Worm (Caenorhabditis elegans) whole organism, late embryonic: ENCODE measurements around the gene C12D5.5.

ENCODE experiments used
- C08G9.2 ChIP-seq: sonication (generic microtip); optimal IDR thresholded peaks from 2 replicates; lab custom pipeline; 2016; ENCODE audit warnings: mild to moderate bottlenecking, missing genetic modification characterization, moderate library complexity, missing compliant biosample characterization
- F13H6.1 ChIP-seq: sonication (generic microtip); optimal IDR thresholded peaks from 2 replicates; lab custom pipeline; 2016; ENCODE audit warnings: missing genetic modification characterization, missing compliant biosample characterization
- K09A11.1 ChIP-seq: sonication (generic microtip); optimal IDR thresholded peaks from 2 replicates; lab custom pipeline; 2017; ENCODE audit warnings: antibody characterized with exemption, mild to moderate bottlenecking, missing genetic modification characterization, missing compliant biosample characterization; ENCODE audit not compliant: insufficient read depth
- T23F11.4 ChIP-seq: fragments of 200-800 bp; sonication (Bioruptor generic); optimal IDR thresholded peaks from 2 replicates; lab custom pipeline; 2018; ENCODE audit warnings: mild to moderate bottlenecking, missing genetic modification characterization, missing compliant biosample characterization
- ama-1 ChIP-seq: fragments of 150-350 bp; optimal IDR thresholded peaks from 2 replicates; lab custom pipeline; 2014
- ceh-14 ChIP-seq: sonication (generic microtip); optimal IDR thresholded peaks from 2 replicates; lab custom pipeline; 2016; ENCODE audit warnings: missing genotype, missing genetic modification characterization, missing compliant biosample characterization
- ceh-18 ChIP-seq: sonication (generic microtip); optimal IDR thresholded peaks from 2 replicates; lab custom pipeline; 2016; ENCODE audit warnings: missing genetic modification characterization, missing compliant biosample characterization
- ceh-19 ChIP-seq: fragments of 200-800 bp; sonication (Bioruptor generic); optimal IDR thresholded peaks from 2 replicates; lab custom pipeline; 2018; ENCODE audit warnings: mild to moderate bottlenecking, missing genetic modification characterization, missing compliant biosample characterization
- ceh-2 ChIP-seq: sonication (generic microtip); optimal IDR thresholded peaks from 2 replicates; lab custom pipeline; 2016; ENCODE audit warnings: missing genotype, missing genetic modification characterization, missing compliant biosample characterization
- ceh-22 ChIP-seq: sonication (generic microtip); optimal IDR thresholded peaks from 2 replicates; lab custom pipeline; 2017; ENCODE audit warnings: missing biosample characterization, missing genetic modification characterization
- ceh-30 ChIP-seq: fragments of 150-350 bp; optimal IDR thresholded peaks from 2 replicates; lab custom pipeline; 2014; ENCODE audit warnings: missing biosample characterization, missing genetic modification characterization
- ceh-31 ChIP-seq: sonication (generic microtip); optimal IDR thresholded peaks from 2 replicates; lab custom pipeline; 2016; ENCODE audit warnings: missing genetic modification characterization, missing compliant biosample characterization
- ceh-45 ChIP-seq: fragments of 200-800 bp; sonication (Bioruptor generic); IDR thresholded peaks from 2 replicates; pipeline ENCODE4 v1.3.6; 2022; ENCODE audit warnings: missing genetic modification reagents, missing genetic modification characterization, missing compliant biosample characterization
- ceh-48 ChIP-seq: sonication (generic microtip); optimal IDR thresholded peaks from 2 replicates; lab custom pipeline; 2016; ENCODE audit warnings: missing genetic modification characterization, inconsistent platforms, missing compliant biosample characterization
- ceh-6 ChIP-seq: fragments of 200-800 bp; sonication (Bioruptor generic); optimal IDR thresholded peaks from 2 replicates; lab custom pipeline; 2018; ENCODE audit warnings: mild to moderate bottlenecking, missing genetic modification characterization, missing compliant biosample characterization
- ceh-9 ChIP-seq: sonication (generic microtip); optimal IDR thresholded peaks from 2 replicates; lab custom pipeline; 2016; ENCODE audit warnings: mild to moderate bottlenecking, missing genetic modification characterization, inconsistent platforms, missing compliant biosample characterization
- che-1 ChIP-seq: sonication (generic microtip); optimal IDR thresholded peaks from 2 replicates; lab custom pipeline; 2016; ENCODE audit warnings: mild to moderate bottlenecking, missing genetic modification characterization, missing compliant biosample characterization
- dmd-4 ChIP-seq: sonication (generic microtip); optimal IDR thresholded peaks from 2 replicates; lab custom pipeline; 2016; ENCODE audit warnings: borderline replicate concordance, missing genetic modification characterization, missing compliant biosample characterization
- elt-4 ChIP-seq: sonication (generic microtip); optimal IDR thresholded peaks from 2 replicates; lab custom pipeline; 2016; ENCODE audit warnings: missing genetic modification characterization, missing compliant biosample characterization
- ets-4 ChIP-seq: sonication (generic microtip); optimal IDR thresholded peaks from 2 replicates; lab custom pipeline; 2016; ENCODE audit warnings: missing genetic modification characterization, missing compliant biosample characterization
- eyg-1 ChIP-seq: sonication (generic microtip); optimal IDR thresholded peaks from 2 replicates; lab custom pipeline; 2016; ENCODE audit warnings: missing genotype, missing genetic modification characterization, missing compliant biosample characterization
- gmeb-2 ChIP-seq: sonication (generic microtip); optimal IDR thresholded peaks from 2 replicates; lab custom pipeline; 2016; ENCODE audit warnings: missing genetic modification characterization, inconsistent platforms, missing compliant biosample characterization
- hlh-13 ChIP-seq: fragments of 200-800 bp; sonication (Bioruptor generic); optimal IDR thresholded peaks from 2 replicates; lab custom pipeline; 2018; ENCODE audit warnings: mild to moderate bottlenecking, missing genetic modification characterization, missing compliant biosample characterization
- hlh-15 ChIP-seq: sonication (generic microtip); optimal IDR thresholded peaks from 2 replicates; lab custom pipeline; 2016; ENCODE audit warnings: missing genetic modification characterization, missing compliant biosample characterization
- hlh-6 ChIP-seq: sonication (generic microtip); optimal IDR thresholded peaks from 2 replicates; lab custom pipeline; 2016; ENCODE audit warnings: missing genotype, missing genetic modification characterization, missing compliant biosample characterization
- hlh-8 ChIP-seq: sonication (generic microtip); optimal IDR thresholded peaks from 2 replicates; lab custom pipeline; 2016; ENCODE audit warnings: missing genotype, missing genetic modification characterization, missing compliant biosample characterization
- lin-11 ChIP-seq: fragments of 200-800 bp; sonication (Bioruptor generic); optimal IDR thresholded peaks from 2 replicates; lab custom pipeline; 2018; ENCODE audit warnings: mild to moderate bottlenecking, missing genetic modification characterization, missing compliant biosample characterization
- madf-2 ChIP-seq: sonication (generic microtip); optimal IDR thresholded peaks from 2 replicates; lab custom pipeline; 2017; ENCODE audit warnings: missing genetic modification characterization, missing compliant biosample characterization
- nfya-1 ChIP-seq: sonication (generic microtip); optimal IDR thresholded peaks from 2 replicates; lab custom pipeline; 2017; ENCODE audit warnings: missing genetic modification characterization, mild to moderate bottlenecking, missing compliant biosample characterization, antibody characterized with exemption, moderate library complexity
- nhr-11 ChIP-seq: fragments of 150-350 bp; optimal IDR thresholded peaks from 2 replicates; lab custom pipeline; 2014; ENCODE audit warnings: missing biosample characterization, missing genetic modification characterization
- nhr-232 ChIP-seq: sonication (generic microtip); optimal IDR thresholded peaks from 2 replicates; lab custom pipeline; 2016; ENCODE audit warnings: missing genetic modification characterization, missing compliant biosample characterization
- npax-4 ChIP-seq: sonication (generic microtip); optimal IDR thresholded peaks from 2 replicates; lab custom pipeline; 2016; ENCODE audit warnings: missing genetic modification characterization, missing compliant biosample characterization
- odd-2 ChIP-seq: sonication (generic microtip); optimal IDR thresholded peaks from 2 replicates; lab custom pipeline; 2017; ENCODE audit warnings: antibody characterized with exemption, mild to moderate bottlenecking, missing genetic modification characterization, missing compliant biosample characterization
- pax-1 ChIP-seq: fragments of 150-350 bp; optimal IDR thresholded peaks from 2 replicates; lab custom pipeline; 2014; ENCODE audit warnings: missing biosample characterization, missing genetic modification characterization
- pha-4 ChIP-seq: fragments of 150-350 bp; optimal IDR thresholded peaks from 2 replicates; lab custom pipeline; 2018; ENCODE audit warnings: missing biosample characterization, missing genetic modification reagents, missing genetic modification characterization
- pros-1 ChIP-seq: fragments of 150-350 bp; optimal IDR thresholded peaks from 2 replicates; lab custom pipeline; 2014; ENCODE audit warnings: missing biosample characterization, missing genetic modification reagents, missing genetic modification characterization
- sdc-2 ChIP-seq: sonication (generic microtip); optimal IDR thresholded peaks from 2 replicates; lab custom pipeline; 2016; ENCODE audit warnings: missing genotype, missing genetic modification characterization, missing compliant biosample characterization
- sox-4 ChIP-seq: sonication (generic microtip); optimal IDR thresholded peaks from 2 replicates; lab custom pipeline; 2017; ENCODE audit warnings: mild to moderate bottlenecking, missing genetic modification characterization, inconsistent platforms, missing compliant biosample characterization
- syd-9 ChIP-seq: sonication (generic microtip); optimal IDR thresholded peaks from 2 replicates; lab custom pipeline; 2016; ENCODE audit warnings: mild to moderate bottlenecking, missing genetic modification characterization, moderate library complexity, missing compliant biosample characterization
- tbx-7 ChIP-seq: sonication (generic microtip); optimal IDR thresholded peaks from 2 replicates; lab custom pipeline; 2016; ENCODE audit warnings: missing genotype, missing genetic modification characterization, missing compliant biosample characterization
- unc-42 ChIP-seq: sonication (generic microtip); optimal IDR thresholded peaks from 2 replicates; lab custom pipeline; 2016; ENCODE audit warnings: missing genotype, missing genetic modification characterization, missing compliant biosample characterization
- unc-55 ChIP-seq: sonication (generic microtip); optimal IDR thresholded peaks from 2 replicates; lab custom pipeline; 2017; ENCODE audit warnings: missing biosample characterization, missing genetic modification reagents, missing genetic modification characterization
- ztf-16 ChIP-seq: sonication (generic microtip); optimal IDR thresholded peaks from 2 replicates; lab custom pipeline; 2017; ENCODE audit warnings: missing genetic modification characterization, missing compliant biosample characterization

Gene C12D5.5

DNA sequence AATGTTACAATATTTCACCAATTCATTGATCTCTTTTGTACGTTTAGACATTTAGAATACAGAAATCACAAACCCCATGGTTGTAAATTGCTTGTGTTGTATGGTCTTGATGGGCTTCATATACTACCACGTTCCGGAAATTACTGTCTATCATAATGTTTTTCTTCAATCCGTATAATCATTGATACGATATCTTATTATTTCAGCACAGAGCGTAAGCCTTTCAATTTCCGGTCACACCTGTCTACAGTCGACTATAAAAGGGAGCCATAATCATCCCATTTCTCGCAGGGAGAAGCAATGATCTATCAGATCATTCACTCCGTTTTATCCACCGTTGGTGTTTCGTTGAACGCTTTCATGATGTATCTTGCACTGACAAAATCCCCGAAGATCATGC is 38.5 kb upstream of the C12D5.5 start, which contains the start of gene srd-30:
srd-30 (plus strand) TSS at position 301 of the 400 bp plus-strand sequence.
- no peak for TF ChIP-seq madf-2
- TF ChIP-seq sdc-2 (tag; lab: Kevin White, UChicago), result no peak
- no peak for TF ChIP-seq ceh-30
- no peak for TF ChIP-seq pros-1
- TF ChIP-seq ceh-45 (GFP tag; lab: Robert Waterston, UW), result no peak
- TF ChIP-seq ama-1 (lab: Kevin White, UChicago), result no peak
- no peak for TF ChIP-seq ceh-22 (tag; lab: Kevin White, UChicago)
- TF ChIP-seq nhr-11 (tag; lab: Kevin White, UChicago), result no peak
- TF ChIP-seq hlh-8 (tag; lab: Kevin White, UChicago), result no peak
- no peak for TF ChIP-seq ceh-6 (GFP tag; lab: Kevin White, UChicago)
- TF ChIP-seq unc-42 (tag; lab: Kevin White, UChicago), result no peak

DNA sequence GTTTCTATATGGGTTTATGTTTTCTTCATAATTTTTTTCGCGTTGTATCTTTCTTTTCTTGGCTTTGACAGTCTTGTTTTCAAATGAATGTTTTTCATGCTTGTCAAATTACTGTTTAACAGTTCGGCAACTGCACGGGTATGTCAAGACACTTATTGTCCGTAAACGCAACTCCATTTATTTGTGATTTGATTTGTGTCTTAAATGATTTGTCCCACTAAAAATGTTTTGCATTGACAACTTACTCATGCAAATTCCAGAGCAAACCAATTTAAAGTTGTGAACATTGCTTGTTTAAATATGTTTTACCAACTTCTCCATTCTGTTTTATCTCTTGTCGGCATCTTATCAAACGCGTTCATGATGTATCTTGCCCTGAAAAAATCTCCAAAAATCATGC is 36.3 kb upstream of the C12D5.5 start, which contains the start of gene srd-25:
srd-25 (plus strand) TSS at position 301 of the 400 bp plus-strand sequence.
- TF ChIP-seq ceh-48 (tag; lab: Kevin White, UChicago), result no peak
- TF ChIP-seq ztf-16 (tag; lab: Kevin White, UChicago), result no peak

DNA sequence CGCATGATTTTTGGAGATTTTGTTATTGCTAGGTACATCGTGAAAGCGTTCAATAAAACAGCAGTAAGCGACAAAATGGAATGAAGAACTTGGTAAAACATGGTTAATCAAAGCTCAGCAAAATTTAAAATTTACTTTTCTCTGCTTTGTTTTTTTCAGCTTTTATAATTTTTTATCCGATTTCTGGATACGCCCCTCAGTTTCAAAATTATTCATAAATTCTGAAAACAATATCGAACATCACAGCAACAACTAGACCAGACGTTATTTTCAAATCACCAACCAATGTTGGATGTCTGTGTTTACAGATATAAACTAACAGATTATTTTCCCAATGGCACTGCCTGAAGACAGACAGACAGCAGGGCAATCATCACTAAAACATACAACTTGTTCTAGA is 33.4 kb upstream of the C12D5.5 start, which contains the start of gene srd-31:
srd-31 (minus strand) TSS at position 101 of the 400 bp plus-strand sequence.
- TF ChIP-seq hlh-15 (tag; lab: Kevin White, UChicago) (no peak), madf-2 (no peak), che-1 (tag; lab: Kevin White, UChicago) (no peak), hlh-13 (GFP tag; lab: Kevin White, UChicago) (no peak), tbx-7 (tag; lab: Kevin White, UChicago) (no peak), ets-4 (tag; lab: Kevin White, UChicago) (no peak), unc-55 (no peak)

DNA sequence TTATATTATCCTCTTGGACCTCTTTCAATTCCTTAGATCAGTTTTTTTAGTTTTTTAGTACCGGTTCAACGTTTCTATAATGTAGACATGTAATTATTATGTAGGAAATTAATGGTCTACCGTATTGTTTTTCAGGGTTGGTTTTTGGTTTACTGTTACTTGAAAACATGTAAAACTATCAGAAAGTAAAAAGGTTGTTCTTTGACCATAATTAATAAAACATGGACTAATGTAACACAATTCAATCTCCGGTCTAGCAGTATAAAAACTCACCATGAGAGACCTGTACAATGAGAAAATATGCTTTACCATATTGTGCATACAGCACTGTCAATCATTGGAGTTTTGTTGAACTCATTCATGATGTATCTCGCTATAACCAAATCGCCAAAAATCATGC is 32.6 kb upstream of the C12D5.5 start, which contains the start of gene srd-29:
srd-29 (plus strand) TSS at position 301 of the 400 bp plus-strand sequence.
- TF ChIP-seq ceh-48 (tag; lab: Kevin White, UChicago) (no peak), npax-4 (tag; lab: Kevin White, UChicago) (no peak), T23F11.4 (GFP tag; lab: Kevin White, UChicago) (no peak), ceh-19 (GFP tag; lab: Kevin White, UChicago) (no peak), ceh-18 (tag; lab: Kevin White, UChicago) (no peak), dmd-4 (tag; lab: Kevin White, UChicago) (no peak), ceh-22 (tag; lab: Kevin White, UChicago) (no peak), hlh-6 (no peak), sdc-2 (tag; lab: Kevin White, UChicago) (no peak), hlh-8 (tag; lab: Kevin White, UChicago) (no peak), pha-4 (tag; lab: Kevin White, UChicago) (no peak), eyg-1 (tag; lab: Kevin White, UChicago) (no peak), ceh-9 (no peak), K09A11.1 (no peak), unc-42 (tag; lab: Kevin White, UChicago) (no peak), lin-11 (tag; lab: Kevin White, UChicago) (no peak), nfya-1 (tag; lab: Kevin White, UChicago) (no peak), ceh-2 (no peak), ztf-16 (tag; lab: Kevin White, UChicago) (no peak), ceh-14 (tag; lab: Kevin White, UChicago) (no peak)

DNA sequence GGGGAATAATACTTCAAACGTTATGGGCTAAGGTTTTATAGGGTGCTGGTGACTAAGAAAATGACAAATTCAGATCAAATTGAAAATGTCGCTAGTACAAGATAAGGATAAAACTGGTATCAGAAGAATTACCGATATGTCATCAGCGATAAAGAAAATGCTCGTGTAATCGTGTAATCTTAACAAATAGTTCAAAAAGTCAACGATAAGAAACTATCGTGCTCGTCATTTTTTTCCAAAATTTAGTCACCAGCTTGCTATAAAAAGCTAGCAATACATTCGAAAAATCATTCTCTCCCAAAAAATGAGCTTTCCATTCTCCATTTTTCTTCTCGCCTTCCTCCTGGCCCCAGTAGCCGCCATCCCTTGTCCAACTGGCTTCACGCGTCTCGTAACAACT is 30.2 kb upstream of the C12D5.5 start, which contains the start of gene clec-45:
clec-45 (plus strand) TSS at position 301 of the 400 bp plus-strand sequence.
- TF ChIP-seq F13H6.1 (tag; lab: Kevin White, UChicago), result no peak
- no peak for TF ChIP-seq C08G9.2
- TF ChIP-seq eyg-1 (tag; lab: Kevin White, UChicago), result no peak
- TF ChIP-seq sox-4 (tag; lab: Kevin White, UChicago), result no peak
- no peak for TF ChIP-seq odd-2
- no peak for TF ChIP-seq ceh-31
- TF ChIP-seq dmd-4 (tag; lab: Kevin White, UChicago), result no peak
- TF ChIP-seq ama-1 (lab: Kevin White, UChicago), result no peak
- no peak for TF ChIP-seq nhr-232 (tag; lab: Kevin White, UChicago)
- no peak for TF ChIP-seq T23F11.4 (GFP tag; lab: Kevin White, UChicago)
- TF ChIP-seq ceh-19 (GFP tag; lab: Kevin White, UChicago), result no peak
- TF ChIP-seq pros-1, result no peak
- no peak for TF ChIP-seq ceh-2
- TF ChIP-seq ceh-9, result no peak
- no peak for TF ChIP-seq hlh-8 (tag; lab: Kevin White, UChicago)
- no peak for TF ChIP-seq pax-1 (tag; lab: Kevin White, UChicago)
- TF ChIP-seq gmeb-2, result no peak
- no peak for TF ChIP-seq npax-4 (tag; lab: Kevin White, UChicago)
- no peak for TF ChIP-seq syd-9 (tag; lab: Kevin White, UChicago)
- no peak for TF ChIP-seq elt-4 (tag; lab: Kevin White, UChicago)
